Worm (Caenorhabditis elegans) whole organism, L3 larva: ENCODE data around the gene gsto-2.

Experiments used
- elt-1 ChIP-seq: fragments of 150-350 bp; optimal IDR thresholded peaks from 2 replicates; lab custom pipeline; 2014; ENCODE audit warnings: missing biosample characterization, missing genetic modification characterization
- elt-2 ChIP-seq: sonication (generic microtip); optimal IDR thresholded peaks from 2 replicates; lab custom pipeline; 2016; ENCODE audit warnings: missing genetic modification reagents, mild to moderate bottlenecking, missing genetic modification characterization, missing compliant biosample characterization
- elt-3 ChIP-seq, 3 experiments: fragments of 150-350 bp in 1 of 3; sonication (generic microtip) in 2 of 3; optimal IDR thresholded peaks; 2 replicates in 2 of 3; 4 replicates in 1 of 3; lab custom pipeline; 2014 to 2017; ENCODE audit warnings: missing biosample characterization in 3 of 3, missing genetic modification characterization in 3 of 3
- fkh-10 ChIP-seq: sonication (generic microtip); optimal IDR thresholded peaks from 2 replicates; lab custom pipeline; 2017; ENCODE audit warnings: missing biosample characterization, missing genetic modification reagents, missing genetic modification characterization
- jun-1 ChIP-seq: fragments of 150-350 bp; optimal IDR thresholded peaks from 2 replicates; lab custom pipeline; 2014; ENCODE audit warnings: missing biosample characterization, missing genetic modification reagents, missing genetic modification characterization
- lin-15B ChIP-seq: fragments of 150-350 bp; optimal IDR thresholded peaks from 2 replicates; lab custom pipeline; 2014; ENCODE audit warnings: missing biosample characterization, missing genetic modification characterization
- lsy-12 ChIP-seq: sonication (generic microtip); optimal IDR thresholded peaks from 2 replicates; lab custom pipeline; 2016; ENCODE audit warnings: mild to moderate bottlenecking, missing genetic modification characterization, missing compliant biosample characterization
- mdl-1 ChIP-seq: fragments of 150-350 bp; optimal IDR thresholded peaks from 2 replicates; lab custom pipeline; 2014; ENCODE audit warnings: missing biosample characterization, missing genetic modification characterization
- nhr-11 ChIP-seq: fragments of 150-350 bp; optimal IDR thresholded peaks from 2 replicates; lab custom pipeline; 2014; ENCODE audit warnings: missing biosample characterization, missing genetic modification characterization
- nhr-12 ChIP-seq: fragments of 150-350 bp; optimal IDR thresholded peaks from 2 replicates; lab custom pipeline; 2014; ENCODE audit warnings: missing biosample characterization, missing genetic modification characterization
- nhr-28 ChIP-seq: fragments of 150-350 bp; optimal IDR thresholded peaks from 2 replicates; lab custom pipeline; 2014; ENCODE audit warnings: missing biosample characterization, missing genetic modification characterization
- unc-39 ChIP-seq: sonication (generic microtip); optimal IDR thresholded peaks from 4 replicates; lab custom pipeline; 2017; ENCODE audit warnings: missing biosample characterization, missing genetic modification characterization
- ztf-11 ChIP-seq: fragments of 150-350 bp; optimal IDR thresholded peaks from 2 replicates; lab custom pipeline; 2014; ENCODE audit warnings: missing biosample characterization, missing genetic modification characterization

DNA sequence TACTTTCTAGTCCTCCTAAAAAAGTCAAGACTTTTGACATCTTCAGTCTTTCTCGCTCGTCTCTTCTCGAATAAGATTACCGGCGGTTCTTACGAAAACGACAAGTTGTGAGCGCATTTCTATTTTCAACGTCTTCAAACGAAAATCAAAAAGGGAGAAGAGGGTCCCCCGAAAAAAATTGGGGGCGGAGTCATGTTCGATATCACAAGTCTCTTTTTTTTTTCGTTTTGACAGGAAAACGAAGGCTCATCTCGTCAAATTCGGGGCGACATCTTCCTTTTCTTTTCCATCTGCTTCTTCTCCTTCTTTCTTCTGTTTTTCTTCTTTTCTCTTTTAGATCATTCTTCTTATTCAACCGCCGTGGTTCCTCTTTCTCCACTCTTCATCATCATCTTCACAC is 20.7 kb upstream of the gsto-2 start:
- no peak for TF ChIP-seq lsy-12 (tag; lab: Kevin White, UChicago)
- peak; percentile 72 for TF ChIP-seq fkh-10
- no peak for TF ChIP-seq elt-3 (tag; optimal IDR thresholded peaks at IDR 0.05; lab: Kevin White, UChicago)
- TF ChIP-seq nhr-28 (tag; lab: Kevin White, UChicago), result no peak
- TF ChIP-seq mdl-1 (tag; lab: Kevin White, UChicago), result no peak
- TF ChIP-seq jun-1 (tag; lab: Kevin White, UChicago), result no peak
- TF ChIP-seq elt-2 (tag; lab: Kevin White, UChicago), result no peak
- no peak for TF ChIP-seq nhr-12 (tag; lab: Kevin White, UChicago)
- no peak for TF ChIP-seq lin-15B
- TF ChIP-seq ztf-11 (tag; lab: Kevin White, UChicago), result no peak
- no peak for TF ChIP-seq elt-1 (tag; lab: Kevin White, UChicago)
- TF ChIP-seq unc-39 (tag; lab: Kevin White, UChicago), result no peak
- no peak for TF ChIP-seq nhr-11
